Fruit fly (Drosophila melanogaster) whole organism, prepupa: ENCODE measurements around the gene CG31493.

Experiments used
- Blimp-1 ChIP-seq: fragments of 200-800 bp; sonication (Bioruptor generic); optimal IDR thresholded peaks from 3 replicates; lab custom pipeline; 2017; ENCODE audit warnings: missing biosample characterization, missing genetic modification characterization, mild to moderate bottlenecking, moderate library complexity, missing genetic modification reagents
- CG10631 ChIP-seq: fragments of 200-800 bp; sonication (Bioruptor generic); optimal IDR thresholded peaks from 2 replicates; lab custom pipeline; 2016; ENCODE audit warnings: missing biosample characterization, missing genetic modification characterization
- CG11762 ChIP-seq: fragments of 200-800 bp; sonication (Bioruptor generic); optimal IDR thresholded peaks from 3 replicates; lab custom pipeline; 2016; ENCODE audit warnings: missing biosample characterization, missing genetic modification characterization; ENCODE audit not compliant: insufficient read depth
- CG11902 ChIP-seq: fragments of 200-800 bp; sonication (Bioruptor generic); optimal IDR thresholded peaks from 3 replicates; lab custom pipeline; 2016; ENCODE audit warnings: missing biosample characterization, missing genetic modification characterization
- CG1621 ChIP-seq: fragments of 200-800 bp; sonication (Bioruptor generic); optimal IDR thresholded peaks from 3 replicates; lab custom pipeline; 2018; ENCODE audit warnings: missing biosample characterization, mild to moderate bottlenecking, missing genetic modification characterization
- CG6854 ChIP-seq: fragments of 200-800 bp; sonication (Bioruptor generic); optimal IDR thresholded peaks from 2 replicates; lab custom pipeline; 2017; ENCODE audit warnings: missing biosample characterization, mild to moderate bottlenecking, missing genetic modification characterization
- CG7368 ChIP-seq: fragments of 200-800 bp; sonication (Bioruptor generic); optimal IDR thresholded peaks from 3 replicates; lab custom pipeline; 2016; ENCODE audit warnings: missing biosample characterization, missing genetic modification characterization
- CG8319 ChIP-seq: fragments of 200-800 bp; sonication (Bioruptor generic); optimal IDR thresholded peaks from 3 replicates; lab custom pipeline; 2016; ENCODE audit warnings: missing biosample characterization, missing genetic modification characterization
- CG9139 ChIP-seq: fragments of 200-800 bp; sonication (Bioruptor generic); optimal IDR thresholded peaks from 3 replicates; lab custom pipeline; 2017; ENCODE audit warnings: missing biosample characterization, mild to moderate bottlenecking, missing genetic modification characterization
- Eip78C ChIP-seq: fragments of 200-800 bp; sonication (Bioruptor generic); peaks from one replicate; lab custom pipeline; 2016; ENCODE audit warnings: missing biosample characterization, missing genetic modification characterization
- Ets96B ChIP-seq: fragments of 200-800 bp; optimal IDR thresholded peaks from 2 replicates; lab custom pipeline; 2019; ENCODE audit warnings: missing biosample characterization, mild to moderate bottlenecking, missing genetic modification characterization, moderate library complexity
- Hr38 ChIP-seq: sonication (Bioruptor generic); optimal IDR thresholded peaks from 2 replicates; lab custom pipeline; 2016; ENCODE audit warnings: missing biosample characterization, missing genetic modification characterization
- Hr39 ChIP-seq: fragments of 200-800 bp; sonication (Bioruptor generic); optimal IDR thresholded peaks from 2 replicates; lab custom pipeline; 2016; ENCODE audit warnings: missing biosample characterization, missing genetic modification characterization
- Met ChIP-seq: fragments of 200-800 bp; sonication (Bioruptor generic); optimal IDR thresholded peaks from 3 replicates; lab custom pipeline; 2016; ENCODE audit warnings: missing biosample characterization, missing genetic modification characterization
- Smox ChIP-seq: fragments of 200-800 bp; sonication (Bioruptor generic); optimal IDR thresholded peaks from 3 replicates; lab custom pipeline; 2016; ENCODE audit warnings: missing biosample characterization, missing genetic modification characterization
- Sox15 ChIP-seq: fragments of 200-800 bp; sonication (Bioruptor generic); optimal IDR thresholded peaks from 3 replicates; lab custom pipeline; 2016; ENCODE audit warnings: missing biosample characterization, missing genetic modification characterization
- acj6 ChIP-seq: fragments of 200-800 bp; sonication (Bioruptor generic); optimal IDR thresholded peaks from 3 replicates; lab custom pipeline; 2016; ENCODE audit warnings: missing biosample characterization, missing genetic modification characterization
- cyc ChIP-seq: fragments of 200-800 bp; sonication (Bioruptor generic); optimal IDR thresholded peaks from 3 replicates; lab custom pipeline; 2016; ENCODE audit warnings: missing biosample characterization, missing genetic modification characterization
- dsx ChIP-seq: fragments of 200-800 bp; optimal IDR thresholded peaks from 3 replicates; lab custom pipeline; 2019; ENCODE audit warnings: missing biosample characterization, mild to moderate bottlenecking, missing genetic modification characterization, moderate library complexity; ENCODE audit not compliant: poor library complexity, severe bottlenecking
- eg ChIP-seq: fragments of 200-800 bp; sonication (Bioruptor generic); IDR thresholded peaks from 3 replicates; pipeline ENCODE4 v1.3.6; 2022; ENCODE audit warnings: missing biosample characterization, missing genetic modification characterization
- esn ChIP-seq: fragments of 200-800 bp; sonication (Bioruptor generic); optimal IDR thresholded peaks from 2 replicates; lab custom pipeline; 2016; ENCODE audit warnings: missing biosample characterization, mild to moderate bottlenecking, missing genetic modification characterization, moderate library complexity
- fd59A ChIP-seq: fragments of 200-800 bp; sonication (Bioruptor generic); optimal IDR thresholded peaks from 2 replicates; lab custom pipeline; 2017; ENCODE audit warnings: missing biosample characterization, mild to moderate bottlenecking, missing genetic modification characterization, missing genetic modification reagents
- lz ChIP-seq: fragments of 200-800 bp; sonication (Bioruptor generic); optimal IDR thresholded peaks from 3 replicates; lab custom pipeline; 2016; ENCODE audit warnings: missing biosample characterization, missing genetic modification characterization
- pdm3 ChIP-seq: fragments of 200-800 bp; sonication (Bioruptor generic); optimal IDR thresholded peaks from 3 replicates; lab custom pipeline; 2016; ENCODE audit warnings: missing biosample characterization, missing genetic modification characterization
- salr ChIP-seq, 2 experiments: fragments of 200-800 bp; sonication (Bioruptor generic); optimal IDR thresholded peaks; 3 replicates each; lab custom pipeline; 2016 to 2018; ENCODE audit warnings: missing biosample characterization in 2 of 2, missing genetic modification characterization in 2 of 2, mild to moderate bottlenecking in 1 of 2
- spab ChIP-seq: fragments of 200-800 bp; sonication (Bioruptor generic); optimal IDR thresholded peaks from 2 replicates; lab custom pipeline; 2017; ENCODE audit warnings: missing biosample characterization, mild to moderate bottlenecking, missing genetic modification characterization, missing genetic modification reagents
- ss ChIP-seq, 2 experiments: fragments of 200-800 bp; sonication (Bioruptor generic); optimal IDR thresholded peaks; 2 replicates in 1 of 2; 3 replicates in 1 of 2; lab custom pipeline; 2017 to 2018; ENCODE audit warnings: mild to moderate bottlenecking in 2 of 2, missing biosample characterization in 2 of 2, missing genetic modification characterization in 2 of 2, moderate library complexity in 1 of 2
- svp ChIP-seq: fragments of 200-800 bp; sonication (Bioruptor generic); peaks from one replicate; lab custom pipeline; 2016; ENCODE audit warnings: missing biosample characterization, missing genetic modification characterization
- topi ChIP-seq: fragments of 200-800 bp; sonication (Bioruptor generic); optimal IDR thresholded peaks from 3 replicates; lab custom pipeline; 2016; ENCODE audit warnings: missing biosample characterization, missing genetic modification characterization
- vri ChIP-seq: fragments of 200-800 bp; sonication (Bioruptor generic); optimal IDR thresholded peaks from 3 replicates; lab custom pipeline; 2016; ENCODE audit warnings: missing biosample characterization, mild to moderate bottlenecking, missing genetic modification characterization

Gene CG31493

dm6 chr3R:7130827-7131226 lies 533 bp upstream of the CG31493 start:
- no peak for TF ChIP-seq lz (GFP tag; lab: Kevin White, UChicago)
- TF ChIP-seq Eip78C (GFP tag; lab: Kevin White, UChicago), result peak; percentile 58
- TF ChIP-seq pdm3 (GFP tag; lab: Kevin White, UChicago), result no peak
- peak; percentile 14 for TF ChIP-seq topi (GFP tag; lab: Kevin White, UChicago)
- TF ChIP-seq svp (GFP tag; lab: Kevin White, UChicago), result peak; percentile 70
- TF ChIP-seq esn, result peak; percentile 46
- no peak for TF ChIP-seq Sox15 (GFP tag; lab: Kevin White, UChicago)

dm6 chr3R:7134715-7135505 lies 3.5 kb downstream of the CG31493 start:
- TF ChIP-seq acj6, result no peak
- TF ChIP-seq Smox (GFP tag; lab: Kevin White, UChicago), result no peak

- TF ChIP-seq Hr39 (GFP tag; lab: Kevin White, UChicago) (no peak), CG6854 (no peak), CG11762 (GFP tag; lab: Kevin White, UChicago) (no peak), Smox (GFP tag; lab: Kevin White, UChicago) (no peak), fd59A (GFP tag; lab: Kevin White, UChicago) (no peak)
Observed at dm6 chr3R:7135881-7136280, 4.5 kb downstream of the CG31493 start, which contains the start of gene Fer1. Gene Fer1, plus strand, starts transcription at chr3R:7136206.

- TF ChIP-seq cyc (GFP tag; lab: Kevin White, UChicago) (no peak), CG11902 (GFP tag; lab: Kevin White, UChicago) (no peak), Blimp-1 (GFP tag; lab: Kevin White, UChicago) (no peak), Sox15 (GFP tag; lab: Kevin White, UChicago) (no peak), spab (no peak), ss (GFP tag; optimal IDR thresholded peaks at IDR 0.05; lab: Kevin White, UChicago) (no peak), CG1621 (tag; lab: Kevin White, UChicago) (no peak), dsx (no peak), Ets96B (no peak), salr (GFP tag; optimal IDR thresholded peaks at IDR 0.05; lab: Kevin White, UChicago) (no peak)
Observed at dm6 chr3R:7137207-7137606, 5.8 kb downstream of the CG31493 start.

- no peak for TF ChIP-seq CG9139 (GFP tag; lab: Kevin White, UChicago)
- TF ChIP-seq CG8319 (GFP tag; lab: Kevin White, UChicago), result no peak
- no peak for TF ChIP-seq pdm3 (GFP tag; lab: Kevin White, UChicago)
- no peak for TF ChIP-seq Hr39 (GFP tag; lab: Kevin White, UChicago)
- TF ChIP-seq Smox (GFP tag; lab: Kevin White, UChicago), result no peak
- TF ChIP-seq Hr38, result no peak
- no peak for TF ChIP-seq CG1621 (tag; lab: Kevin White, UChicago)
- TF ChIP-seq Ets96B, result no peak
- TF ChIP-seq cyc (GFP tag; lab: Kevin White, UChicago), result no peak
- TF ChIP-seq ss (GFP tag; optimal IDR thresholded peaks at IDR 0.05; lab: Kevin White, UChicago), result no peak
- no peak for TF ChIP-seq vri (GFP tag; lab: Kevin White, UChicago)
- TF ChIP-seq CG7368 (GFP tag; lab: Kevin White, UChicago), result no peak
- TF ChIP-seq eg, result no peak
- TF ChIP-seq CG11902 (GFP tag; lab: Kevin White, UChicago), result no peak
- no peak for TF ChIP-seq Met (GFP tag; lab: Kevin White, UChicago)
- TF ChIP-seq esn, result no peak
- no peak for TF ChIP-seq CG10631
- no peak for TF ChIP-seq fd59A (GFP tag; lab: Kevin White, UChicago)
Observed at dm6 chr3R:7138058-7138457, 6.7 kb downstream of the CG31493 start.
